Worm (Caenorhabditis elegans) whole organism, L2 larva: ENCODE measurements around the gene egl-19.

Experiments
- egl-27 ChIP-seq: sonication (generic microtip); optimal IDR thresholded peaks from 3 replicates; lab custom pipeline; 2017; ENCODE audit warnings: missing biosample characterization, missing genetic modification reagents, missing genetic modification characterization
- nhr-77 ChIP-seq: fragments of 150-350 bp; optimal IDR thresholded peaks from 2 replicates; lab custom pipeline; 2014; ENCODE audit warnings: missing biosample characterization, missing genetic modification characterization

ce11 chrIV:7402077-7402476 lies 3.3 kb upstream of the egl-19 start:
- peak; percentile 65 for TF ChIP-seq egl-27
- no peak for TF ChIP-seq nhr-77 (tag; lab: Kevin White, UChicago)
